Fruit fly (Drosophila melanogaster): ENCODE measurements around the gene CG42342.

dm6 chr3R:16564775-16565174, 62.2 kb downstream of the CG42342 start:
- no peak for TF ChIP-seq Crg-1 (GFP tag; optimal IDR thresholded peaks at IDR 0.05)
- no peak for TF ChIP-seq CG12768 (GFP tag; optimal IDR thresholded peaks at IDR 0.05)
- no peak for TF ChIP-seq CG5204 (GFP tag; optimal IDR thresholded peaks at IDR 0.05)
- TF ChIP-seq tj (GFP tag; optimal IDR thresholded peaks at IDR 0.05), result no peak
- no peak for TF ChIP-seq CG11617 (GFP tag; optimal IDR thresholded peaks at IDR 0.05)
- TF ChIP-seq Mnt (GFP tag; optimal IDR thresholded peaks at IDR 0.05), result no peak
- no peak for TF ChIP-seq kay (GFP tag; ENCODE audit: borderline replicate concordance)
